Fruit fly (Drosophila melanogaster) whole organism, embryonic: Measurements from ENCODE around the gene CG10809.

Source experiments
- Antp ChIP-seq: fragments of 200-800 bp; sonication (Bioruptor generic); optimal IDR thresholded peaks from 3 replicates; lab custom pipeline; 2016; ENCODE audit warnings: missing biosample characterization, missing genetic modification characterization
- Atf-2 ChIP-seq: fragments of 200-800 bp; sonication (Bioruptor generic); optimal IDR thresholded peaks from 2 replicates; lab custom pipeline; 2016; ENCODE audit warnings: missing biosample characterization, missing genetic modification characterization
- B-H2 ChIP-seq: fragments of 200-800 bp; sonication (Bioruptor generic); optimal IDR thresholded peaks from 2 replicates; lab custom pipeline; 2018; ENCODE audit warnings: missing biosample characterization, mild to moderate bottlenecking, missing genetic modification characterization
- BEAF-32 ChIP-seq: fragments of 200-800 bp; sonication (Bioruptor generic); optimal IDR thresholded peaks from 3 replicates; lab custom pipeline; 2017; ENCODE audit warnings: missing biosample characterization, missing genetic modification characterization, mild to moderate bottlenecking, moderate library complexity, missing genetic modification reagents
- Bgb ChIP-seq: fragments of 200-800 bp; sonication (Bioruptor generic); IDR thresholded peaks from 2 replicates; pipeline ENCODE4 v1.3.6; 2022; ENCODE audit warnings: missing biosample characterization, missing genetic modification characterization; ENCODE audit not compliant: partially characterized antibody
- BtbVII ChIP-seq: fragments of 200-800 bp; sonication (Bioruptor generic); optimal IDR thresholded peaks from 3 replicates; lab custom pipeline; 2017; ENCODE audit warnings: missing biosample characterization, mild to moderate bottlenecking, missing genetic modification characterization
- CG11398 ChIP-seq: fragments of 200-800 bp; sonication (Bioruptor generic); optimal IDR thresholded peaks from 2 replicates; lab custom pipeline; 2016; ENCODE audit warnings: missing biosample characterization, missing genetic modification characterization
- CG13775 ChIP-seq: fragments of 200-800 bp; sonication (Bioruptor generic); optimal IDR thresholded peaks from 3 replicates; lab custom pipeline; 2017; ENCODE audit warnings: missing biosample characterization, mild to moderate bottlenecking, missing genetic modification characterization
- CG13894 ChIP-seq: fragments of 200-800 bp; sonication (Bioruptor generic); optimal IDR thresholded peaks from 3 replicates; lab custom pipeline; 2018; ENCODE audit warnings: missing biosample characterization, mild to moderate bottlenecking, missing genetic modification characterization, moderate library complexity
- CG15514 ChIP-seq: fragments of 200-800 bp; sonication (Bioruptor generic); optimal IDR thresholded peaks from 3 replicates; lab custom pipeline; 2017; ENCODE audit warnings: missing biosample characterization, missing genetic modification characterization, mild to moderate bottlenecking, moderate library complexity, missing genetic modification reagents
- CG16779 ChIP-seq: fragments of 200-800 bp; sonication (Bioruptor generic); IDR thresholded peaks from 2 replicates; pipeline ENCODE4 v1.3.6; 2022; ENCODE audit warnings: missing biosample characterization, missing genetic modification characterization
- CG17328 ChIP-seq: fragments of 200-800 bp; sonication (Bioruptor generic); IDR thresholded peaks from 2 replicates; pipeline ENCODE4 v1.3.6; 2022; ENCODE audit warnings: missing biosample characterization, missing genetic modification characterization
- CG17385 ChIP-seq: fragments of 200-800 bp; sonication (Bioruptor generic); optimal IDR thresholded peaks from 3 replicates; lab custom pipeline; 2018; ENCODE audit warnings: missing biosample characterization, mild to moderate bottlenecking, missing genetic modification characterization
- CG18262 ChIP-seq: fragments of 200-800 bp; optimal IDR thresholded peaks from 3 replicates; lab custom pipeline; 2019; ENCODE audit warnings: missing biosample characterization, mild to moderate bottlenecking, missing genetic modification characterization, moderate library complexity
- CG2116 ChIP-seq: fragments of 200-800 bp; sonication (Bioruptor generic); optimal IDR thresholded peaks from 3 replicates; lab custom pipeline; 2018; ENCODE audit warnings: missing biosample characterization, mild to moderate bottlenecking, missing genetic modification characterization
- CG2199 ChIP-seq: fragments of 200-800 bp; sonication (Bioruptor generic); IDR thresholded peaks from 3 replicates; pipeline ENCODE4 v1.3.6; 2022; ENCODE audit warnings: missing biosample characterization, missing genetic modification characterization
- CG34422 ChIP-seq: fragments of 200-800 bp; sonication (Bioruptor generic); IDR thresholded peaks from 3 replicates; pipeline ENCODE4 v1.3.6; 2022; ENCODE audit warnings: missing biosample characterization, missing genetic modification characterization
- CG4617 ChIP-seq: fragments of 200-800 bp; sonication (Bioruptor generic); optimal IDR thresholded peaks from 3 replicates; lab custom pipeline; 2016; ENCODE audit warnings: missing biosample characterization, missing genetic modification characterization, borderline replicate concordance
- CG7357 ChIP-seq: fragments of 200-800 bp; sonication (Bioruptor generic); IDR thresholded peaks from 3 replicates; pipeline ENCODE4 v1.3.6; 2022; ENCODE audit warnings: missing biosample characterization, missing genetic modification characterization
- CG7987 ChIP-seq: fragments of 200-800 bp; sonication (Bioruptor generic); optimal IDR thresholded peaks from 2 replicates; lab custom pipeline; 2018; ENCODE audit warnings: missing biosample characterization, mild to moderate bottlenecking, missing genetic modification characterization, moderate library complexity
- CG9817 ChIP-seq: fragments of 200-800 bp; sonication (Bioruptor generic); optimal IDR thresholded peaks from 2 replicates; lab custom pipeline; 2018; ENCODE audit warnings: missing biosample characterization, mild to moderate bottlenecking, missing genetic modification characterization, moderate library complexity
- CHES-1-like ChIP-seq: fragments of 200-800 bp; sonication (Bioruptor generic); optimal IDR thresholded peaks from 2 replicates; lab custom pipeline; 2016; ENCODE audit warnings: missing biosample characterization, missing genetic modification characterization
- Dref ChIP-seq: fragments of 200-800 bp; sonication (Bioruptor generic); IDR thresholded peaks from 2 replicates; pipeline ENCODE4 v1.3.6; 2022; ENCODE audit warnings: missing biosample characterization, missing genetic modification characterization
- Elba2 ChIP-seq: fragments of 200-800 bp; sonication (Bioruptor generic); optimal IDR thresholded peaks from 3 replicates; lab custom pipeline; 2016; ENCODE audit warnings: missing biosample characterization, missing genetic modification characterization
- Gug ChIP-seq: fragments of 200-800 bp; sonication (Bioruptor generic); IDR thresholded peaks from 4 replicates; pipeline ENCODE4 v1.3.6; 2022; ENCODE audit warnings: missing biosample characterization, missing genetic modification characterization
- HLH54F ChIP-seq: fragments of 200-800 bp; sonication (Bioruptor generic); optimal IDR thresholded peaks from 3 replicates; lab custom pipeline; 2016; ENCODE audit warnings: missing biosample characterization, missing genetic modification characterization
- Hsf ChIP-seq: fragments of 200-800 bp; sonication (Bioruptor generic); optimal IDR thresholded peaks from 3 replicates; lab custom pipeline; 2016; ENCODE audit warnings: missing biosample characterization, missing genetic modification characterization
- Jarid2 ChIP-seq: fragments of 200-800 bp; sonication (Bioruptor generic); optimal IDR thresholded peaks from 3 replicates; lab custom pipeline; 2017; ENCODE audit warnings: mild to moderate bottlenecking, missing biosample characterization, missing genetic modification reagents, missing genetic modification characterization
- MESR4 ChIP-seq: fragments of 200-800 bp; sonication (Bioruptor generic); optimal IDR thresholded peaks from 2 replicates; lab custom pipeline; 2018; ENCODE audit warnings: missing biosample characterization, mild to moderate bottlenecking, missing genetic modification characterization, moderate library complexity
- Med ChIP-seq: fragments of 200-800 bp; sonication (Bioruptor generic); peaks from one replicate; lab custom pipeline; 2016; ENCODE audit warnings: missing biosample characterization, missing genetic modification characterization, mild to moderate bottlenecking, inconsistent platforms, moderate library complexity
- Nf-YB ChIP-seq: fragments of 200-800 bp; sonication (Bioruptor generic); optimal IDR thresholded peaks from 3 replicates; lab custom pipeline; 2019; ENCODE audit warnings: missing biosample characterization, mild to moderate bottlenecking, missing genetic modification characterization, moderate library complexity
- NfI ChIP-seq: fragments of 200-800 bp; sonication (Bioruptor generic); optimal IDR thresholded peaks from 3 replicates; lab custom pipeline; 2018; ENCODE audit warnings: missing biosample characterization, mild to moderate bottlenecking, missing genetic modification characterization, moderate library complexity
- Opbp ChIP-seq: fragments of 200-800 bp; sonication (Bioruptor generic); IDR thresholded peaks from 3 replicates; pipeline ENCODE4 v1.3.6; 2022; ENCODE audit warnings: missing biosample characterization, missing genetic modification characterization; ENCODE audit not compliant: partially characterized antibody
- Sry-δ ChIP-seq: fragments of 200-800 bp; sonication (Bioruptor generic); optimal IDR thresholded peaks from 2 replicates; lab custom pipeline; 2016; ENCODE audit warnings: missing biosample characterization, missing genetic modification characterization
- Xrp1 ChIP-seq: fragments of 200-800 bp; sonication (Bioruptor generic); IDR thresholded peaks from 2 replicates; pipeline ENCODE4 v1.3.6; 2022; ENCODE audit warnings: missing biosample characterization, missing genetic modification characterization
- gro ChIP-seq: fragments of 200-800 bp; sonication (Bioruptor generic); optimal IDR thresholded peaks from 2 replicates; lab custom pipeline; 2016; ENCODE audit warnings: missing biosample characterization, missing genetic modification characterization
- hkb ChIP-seq, 2 experiments: fragments of 200-800 bp in 1 of 2; fragments of >200 bp in 1 of 2; sonication (Bioruptor generic) in 1 of 2; IDR thresholded peaks in 1 of 2; optimal IDR thresholded peaks in 1 of 2; 2 replicates each; pipeline versions ENCODE4 v1.3.6 to Lab custom; 2017 to 2022; ENCODE audit warnings: missing biosample characterization in 1 of 2, missing genetic modification characterization in 1 of 2
- lmd ChIP-seq: fragments of 200-800 bp; sonication (Bioruptor generic); IDR thresholded peaks from 2 replicates; pipeline ENCODE4 v1.3.6; 2022; ENCODE audit warnings: missing biosample characterization, missing genetic modification characterization
- mam ChIP-seq: fragments of 200-800 bp; sonication (Bioruptor generic); optimal IDR thresholded peaks from 3 replicates; lab custom pipeline; 2016; ENCODE audit warnings: missing biosample characterization, missing genetic modification characterization
- nmo ChIP-seq: fragments of 200-800 bp; sonication (Bioruptor generic); optimal IDR thresholded peaks from 2 replicates; lab custom pipeline; 2018; ENCODE audit warnings: missing biosample characterization, mild to moderate bottlenecking, missing genetic modification characterization, moderate library complexity
- pho ChIP-seq: fragments of 200-800 bp; sonication (Bioruptor generic); optimal IDR thresholded peaks from 2 replicates; lab custom pipeline; 2016; ENCODE audit warnings: missing biosample characterization, missing genetic modification characterization
- phol ChIP-seq: fragments of 200-800 bp; sonication (Bioruptor generic); optimal IDR thresholded peaks from 3 replicates; lab custom pipeline; 2018; ENCODE audit warnings: missing biosample characterization, mild to moderate bottlenecking, missing genetic modification characterization, moderate library complexity
- slbo ChIP-seq: fragments of 200-800 bp; sonication (Bioruptor generic); IDR thresholded peaks from 2 replicates; pipeline ENCODE4 v1.3.6; 2022; ENCODE audit warnings: missing biosample characterization, missing genetic modification characterization
- sqz ChIP-seq: fragments of 200-800 bp; sonication (Bioruptor generic); optimal IDR thresholded peaks from 3 replicates; lab custom pipeline; 2018; ENCODE audit warnings: missing biosample characterization, mild to moderate bottlenecking, missing genetic modification characterization
- sug ChIP-seq: fragments of 200-800 bp; optimal IDR thresholded peaks from 2 replicates; lab custom pipeline; 2019; ENCODE audit warnings: missing biosample characterization, mild to moderate bottlenecking, missing genetic modification characterization, moderate library complexity
- trem ChIP-seq: fragments of 200-800 bp; optimal IDR thresholded peaks from 3 replicates; lab custom pipeline; 2019; ENCODE audit warnings: missing biosample characterization, mild to moderate bottlenecking, missing genetic modification characterization, moderate library complexity
- vvl ChIP-seq: fragments of 200-800 bp; sonication (Bioruptor generic); IDR thresholded peaks from 2 replicates; pipeline ENCODE4 v1.3.6; 2022; ENCODE audit warnings: missing biosample characterization, missing genetic modification characterization
- z ChIP-seq: fragments of 200-800 bp; sonication (Bioruptor generic); IDR thresholded peaks from 3 replicates; pipeline ENCODE4 v1.3.6; 2022; ENCODE audit warnings: missing biosample characterization, missing genetic modification characterization
- zen ChIP-seq: fragments of 200-800 bp; sonication (Bioruptor generic); optimal IDR thresholded peaks from 3 replicates; lab custom pipeline; 2018; ENCODE audit warnings: missing biosample characterization, mild to moderate bottlenecking, missing genetic modification characterization, moderate library complexity
- zfh2 ChIP-seq: fragments of 200-800 bp; sonication (Bioruptor generic); optimal IDR thresholded peaks from 2 replicates; lab custom pipeline; 2016; ENCODE audit warnings: missing biosample characterization, missing genetic modification characterization

CG10809 gene

dm6 chr3L:9898355-9898754, 38.7 kb upstream of the CG10809 start, which contains the start of the genes CG6707 and CG46387 (continued):
- TF ChIP-seq HLH54F (GFP tag; lab: Kevin White, UChicago) (no peak), NfI (GFP tag; lab: Kevin White, UChicago) (peak; percentile 50), Antp (no peak), CHES-1-like (GFP tag; lab: Kevin White, UChicago) (no peak), BtbVII (no peak), Gug (GFP tag; lab: Robert Waterston, UW) (peak; percentile 25; the same call in 1 of the 4 replicates), CG2116 (GFP tag; lab: Kevin White, UChicago) (peak; percentile 45), hkb (optimal IDR thresholded peaks at IDR 0.05; lab: Kevin White, UChicago) (peak; percentile 53), hkb (GFP tag; IDR thresholded peaks at IDR 0.05; lab: Robert Waterston, UW) (no peak), CG13775 (no peak), CG7987 (GFP tag; lab: Kevin White, UChicago) (peak; percentile 6), Nf-YB (no peak), vvl (GFP tag; lab: Robert Waterston, UW) (peak; percentile 50; the same call in 1 of the 2 replicates), zfh2 (peak; percentile 11), Opbp (GFP tag; lab: Robert Waterston, UW) (peak; percentile 63; the same call in 2 of the 3 replicates), CG16779 (GFP tag; lab: Robert Waterston, UW) (no peak), BEAF-32 (GFP tag; lab: Kevin White, UChicago) (peak; percentile 38), CG9817 (tag; lab: Kevin White, UChicago) (peak; percentile 4), CG17328 (GFP tag; lab: Robert Waterston, UW) (no peak), CG11398 (no peak), sug (tag; lab: Kevin White, UChicago) (peak; percentile 28), nmo (GFP tag; lab: Kevin White, UChicago) (peak; percentile 32), z (GFP tag; lab: Robert Waterston, UW) (no peak), mam (GFP tag; lab: Kevin White, UChicago) (peak; percentile 34), slbo (GFP tag; lab: Robert Waterston, UW) (peak; percentile 61), MESR4 (GFP tag; lab: Kevin White, UChicago) (peak; percentile 85), CG7357 (GFP tag; lab: Robert Waterston, UW) (no peak), CG13894 (tag; lab: Kevin White, UChicago) (peak; percentile 22), CG18262 (no peak), B-H2 (GFP tag; lab: Kevin White, UChicago) (peak; percentile 47), CG4617 (GFP tag; lab: Kevin White, UChicago) (peak; percentile 94), Hsf (peak; percentile 12), Sry-δ (GFP tag; lab: Kevin White, UChicago) (peak; percentile 36), gro (GFP tag; lab: Kevin White, UChicago) (peak; percentile 8), CG34422 (GFP tag; lab: Robert Waterston, UW) (peak; percentile 65; the same call in 1 of the 3 replicates), Bgb (GFP tag; lab: Robert Waterston, UW) (peak; percentile 44; the same call in 1 of the 2 replicates), Xrp1 (GFP tag; lab: Robert Waterston, UW) (no peak), trem (tag; lab: Kevin White, UChicago) (peak; percentile 33), CG2199 (GFP tag; lab: Robert Waterston, UW) (0 out of 3 replicates have a peak, but pooled peaks have one; percentile 35), sqz (GFP tag; lab: Kevin White, UChicago) (peak; percentile 4), phol (tag; lab: Kevin White, UChicago) (peak; percentile 47), Med (GFP tag; lab: Kevin White, UChicago) (peak; percentile 81), CG17385 (GFP tag; lab: Kevin White, UChicago) (no peak), Jarid2 (GFP tag; lab: Kevin White, UChicago) (no peak), Atf-2 (GFP tag; lab: Kevin White, UChicago) (no peak), lmd (GFP tag; lab: Robert Waterston, UW) (no peak), zen (tag; lab: Kevin White, UChicago) (peak; percentile 36), Dref (peak; percentile 39), CG15514 (GFP tag; lab: Kevin White, UChicago) (peak; percentile 99), pho (GFP tag; lab: Kevin White, UChicago) (no peak), Elba2 (peak; percentile 88)
